Worm (Caenorhabditis elegans) whole organism, L1 larva: Measurements from ENCODE around the gene nspg-1.

Source experiments
- C04F5.9 ChIP-seq: sonication (generic microtip); optimal IDR thresholded peaks from 2 replicates; lab custom pipeline; 2016; ENCODE audit warnings: missing genetic modification characterization, missing compliant biosample characterization
- C16A3.4 ChIP-seq: fragments of 150-350 bp; optimal IDR thresholded peaks from 2 replicates; lab custom pipeline; 2014; ENCODE audit warnings: missing biosample characterization, missing genetic modification characterization
- C34B4.2 ChIP-seq: sonication (generic microtip); optimal IDR thresholded peaks from 2 replicates; lab custom pipeline; 2017; ENCODE audit warnings: mild to moderate bottlenecking, missing genetic modification characterization, missing compliant biosample characterization
- F16B12.6 ChIP-seq: fragments of 150-350 bp; optimal IDR thresholded peaks from 2 replicates; lab custom pipeline; 2014; ENCODE audit warnings: missing biosample characterization, missing genetic modification characterization
- alr-1 ChIP-seq: fragments of 200-800 bp; sonication (Bioruptor generic); optimal IDR thresholded peaks from 2 replicates; lab custom pipeline; 2018; ENCODE audit warnings: borderline replicate concordance, mild to moderate bottlenecking, missing genetic modification characterization, missing compliant biosample characterization
- blmp-1 ChIP-seq: fragments of 150-350 bp; optimal IDR thresholded peaks from 2 replicates; lab custom pipeline; 2014; ENCODE audit warnings: missing biosample characterization, missing genetic modification characterization
- ceh-63 ChIP-seq: fragments of 200-800 bp; sonication (Bioruptor generic); optimal IDR thresholded peaks from 2 replicates; lab custom pipeline; 2018; ENCODE audit warnings: mild to moderate bottlenecking, missing genetic modification characterization, missing compliant biosample characterization
- ceh-82 ChIP-seq, 3 experiments: fragments of 150-350 bp in 1 of 3; sonication (generic microtip) in 2 of 3; optimal IDR thresholded peaks; 2 replicates each; lab custom pipeline; 2014 to 2017; ENCODE audit warnings: missing biosample characterization in 3 of 3, missing genetic modification characterization in 3 of 3
- ceh-90 ChIP-seq: sonication (generic microtip); optimal IDR thresholded peaks from 2 replicates; lab custom pipeline; 2016; ENCODE audit warnings: missing genetic modification characterization, missing compliant biosample characterization
- ces-1 ChIP-seq: fragments of 150-350 bp; optimal IDR thresholded peaks from 2 replicates; lab custom pipeline; 2014; ENCODE audit warnings: missing biosample characterization, missing genetic modification reagents, missing genetic modification characterization
- dpl-1 ChIP-seq, 3 experiments: fragments of 150-350 bp in 2 of 3; sonication (generic microtip) in 1 of 3; optimal IDR thresholded peaks; 2 replicates each; lab custom pipeline; 2014 to 2017; ENCODE audit warnings: missing biosample characterization in 3 of 3, missing genetic modification characterization in 3 of 3, missing genetic modification reagents in 3 of 3
- efl-3 ChIP-seq: fragments of 200-800 bp; sonication (Bioruptor generic); optimal IDR thresholded peaks from 2 replicates; lab custom pipeline; 2018; ENCODE audit warnings: mild to moderate bottlenecking, missing genetic modification characterization, missing compliant biosample characterization
- egl-13 ChIP-seq: sonication (generic microtip); optimal IDR thresholded peaks from 2 replicates; lab custom pipeline; 2016; ENCODE audit warnings: missing genotype, missing genetic modification reagents, missing genetic modification characterization, missing compliant biosample characterization
- egl-27 ChIP-seq, 2 experiments: fragments of 150-350 bp in 1 of 2; sonication (generic microtip); optimal IDR thresholded peaks; 3 replicates each; lab custom pipeline; 2017 to 2018; ENCODE audit warnings: missing biosample characterization in 2 of 2, missing genetic modification characterization in 2 of 2, missing genetic modification reagents in 2 of 2
- elt-2 ChIP-seq: sonication (generic microtip); optimal IDR thresholded peaks from 2 replicates; lab custom pipeline; 2016; ENCODE audit warnings: missing genetic modification characterization, mild to moderate bottlenecking, inconsistent platforms, missing compliant biosample characterization, missing genetic modification reagents
- fkh-8 ChIP-seq: sonication (generic microtip); optimal IDR thresholded peaks from 2 replicates; lab custom pipeline; 2016; ENCODE audit warnings: mild to moderate bottlenecking, missing genetic modification characterization, missing compliant biosample characterization
- fos-1 ChIP-seq: fragments of 150-350 bp; optimal IDR thresholded peaks from 2 replicates; lab custom pipeline; 2014; ENCODE audit warnings: missing biosample characterization, missing genetic modification characterization
- grh-1 ChIP-seq: fragments of 200-800 bp; sonication (Bioruptor generic); IDR thresholded peaks from 2 replicates; pipeline ENCODE4 v1.3.6; 2022; ENCODE audit warnings: missing genetic modification reagents, missing genetic modification characterization, missing compliant biosample characterization
- hlh-17 ChIP-seq: fragments of 200-800 bp; sonication (Bioruptor generic); optimal IDR thresholded peaks from 2 replicates; lab custom pipeline; 2018; ENCODE audit warnings: missing genetic modification characterization, mild to moderate bottlenecking, missing compliant biosample characterization, moderate library complexity, borderline replicate concordance
- hlh-4 ChIP-seq: sonication (generic microtip); optimal IDR thresholded peaks from 2 replicates; lab custom pipeline; 2016; ENCODE audit warnings: mild to moderate bottlenecking, missing genetic modification characterization, missing compliant biosample characterization
- irx-1 ChIP-seq: sonication (generic microtip); optimal IDR thresholded peaks from 2 replicates; lab custom pipeline; 2016; ENCODE audit warnings: missing genetic modification characterization, missing compliant biosample characterization
- isw-1 ChIP-seq: fragments of 200-800 bp; sonication (Bioruptor generic); IDR thresholded peaks from 2 replicates; pipeline ENCODE4 v1.3.6; 2022; ENCODE audit warnings: missing genetic modification characterization, missing compliant biosample characterization
- jun-1 ChIP-seq: fragments of 150-350 bp; optimal IDR thresholded peaks from 2 replicates; lab custom pipeline; 2014; ENCODE audit warnings: missing biosample characterization, missing genetic modification reagents, missing genetic modification characterization
- lin-13 ChIP-seq: fragments of 150-350 bp; optimal IDR thresholded peaks from 2 replicates; lab custom pipeline; 2014; ENCODE audit warnings: missing biosample characterization, missing genetic modification reagents, missing genetic modification characterization
- lin-14 ChIP-seq: fragments of 200-800 bp; sonication (Bioruptor generic); optimal IDR thresholded peaks from 2 replicates; lab custom pipeline; 2018; ENCODE audit warnings: mild to moderate bottlenecking, missing genetic modification characterization, moderate library complexity, missing compliant biosample characterization
- lin-35 ChIP-seq, 2 experiments: fragments of 150-350 bp; optimal IDR thresholded peaks; 2 replicates each; lab custom pipeline; 2014; ENCODE audit warnings: missing biosample characterization in 2 of 2, missing genetic modification characterization in 2 of 2, missing genetic modification reagents in 2 of 2
- mab-9 ChIP-seq: fragments of 200-800 bp; sonication (Bioruptor generic); IDR thresholded peaks from 2 replicates; pipeline ENCODE4 v1.3.6; 2022; ENCODE audit warnings: missing genetic modification reagents, missing genetic modification characterization, missing compliant biosample characterization
- mep-1 ChIP-seq: fragments of 150-350 bp; optimal IDR thresholded peaks from 2 replicates; lab custom pipeline; 2014; ENCODE audit warnings: missing biosample characterization, missing genetic modification characterization
- nhr-11 ChIP-seq: fragments of 150-350 bp; optimal IDR thresholded peaks from 2 replicates; lab custom pipeline; 2014; ENCODE audit warnings: missing biosample characterization, missing genetic modification characterization
- nhr-20 ChIP-seq: sonication (generic microtip); optimal IDR thresholded peaks from 2 replicates; lab custom pipeline; 2016; ENCODE audit warnings: mild to moderate bottlenecking, missing genetic modification characterization, missing compliant biosample characterization
- nhr-77 ChIP-seq: fragments of 150-350 bp; optimal IDR thresholded peaks from 2 replicates; lab custom pipeline; 2014; ENCODE audit warnings: missing biosample characterization, missing genetic modification characterization
- nhr-85 ChIP-seq: sonication (generic microtip); peaks from one replicate; lab custom pipeline; 2016; ENCODE audit warnings: missing genetic modification characterization, inconsistent platforms, missing compliant biosample characterization
- nhr-90 ChIP-seq: sonication (generic microtip); optimal IDR thresholded peaks from 2 replicates; lab custom pipeline; 2016; ENCODE audit warnings: mild to moderate bottlenecking, missing genetic modification characterization, missing compliant biosample characterization; ENCODE audit not compliant: poor library complexity
- pag-3 ChIP-seq: sonication (generic microtip); optimal IDR thresholded peaks from 2 replicates; lab custom pipeline; 2017; ENCODE audit warnings: missing genetic modification characterization, mild to moderate bottlenecking, missing compliant biosample characterization, antibody characterized with exemption, borderline replicate concordance; ENCODE audit not compliant: insufficient read depth
- pqm-1 ChIP-seq: sonication (generic microtip); optimal IDR thresholded peaks from 3 replicates; lab custom pipeline; 2017; ENCODE audit warnings: missing biosample characterization, missing genetic modification characterization
- skn-1 ChIP-seq: fragments of 150-350 bp; optimal IDR thresholded peaks from 2 replicates; lab custom pipeline; 2014; ENCODE audit warnings: missing biosample characterization, missing genetic modification characterization
- snu-23 ChIP-seq: sonication (generic microtip); optimal IDR thresholded peaks from 2 replicates; lab custom pipeline; 2016; ENCODE audit warnings: missing genetic modification characterization, missing compliant biosample characterization
- tbx-2 ChIP-seq: sonication (generic microtip); optimal IDR thresholded peaks from 2 replicates; lab custom pipeline; 2016; ENCODE audit warnings: missing genetic modification characterization, missing compliant biosample characterization
- unc-30 ChIP-seq: sonication (generic microtip); optimal IDR thresholded peaks from 2 replicates; lab custom pipeline; 2017; ENCODE audit warnings: missing biosample characterization, missing genetic modification characterization
- unc-86 ChIP-seq: sonication (generic microtip); optimal IDR thresholded peaks from 2 replicates; lab custom pipeline; 2016; ENCODE audit warnings: missing genetic modification characterization, missing compliant biosample characterization
- unc-98 ChIP-seq: fragments of 200-800 bp; sonication (Bioruptor generic); IDR thresholded peaks from 2 replicates; pipeline ENCODE4 v1.3.6; 2022; ENCODE audit warnings: missing genetic modification characterization, missing compliant biosample characterization
- zag-1 ChIP-seq: fragments of 150-350 bp; optimal IDR thresholded peaks from 2 replicates; lab custom pipeline; 2014; ENCODE audit warnings: missing biosample characterization, missing genetic modification characterization
- zip-4 ChIP-seq: fragments of 200-800 bp; sonication (Bioruptor generic); optimal IDR thresholded peaks from 2 replicates; lab custom pipeline; 2018; ENCODE audit warnings: mild to moderate bottlenecking, missing genetic modification characterization, moderate library complexity, missing compliant biosample characterization
- ztf-11 ChIP-seq, 2 experiments: sonication (generic microtip); optimal IDR thresholded peaks; 2 replicates each; lab custom pipeline; 2016 to 2017; ENCODE audit warnings: missing genetic modification characterization in 2 of 2, missing biosample characterization in 1 of 2, missing compliant biosample characterization in 1 of 2

nspg-1 gene

DNA sequence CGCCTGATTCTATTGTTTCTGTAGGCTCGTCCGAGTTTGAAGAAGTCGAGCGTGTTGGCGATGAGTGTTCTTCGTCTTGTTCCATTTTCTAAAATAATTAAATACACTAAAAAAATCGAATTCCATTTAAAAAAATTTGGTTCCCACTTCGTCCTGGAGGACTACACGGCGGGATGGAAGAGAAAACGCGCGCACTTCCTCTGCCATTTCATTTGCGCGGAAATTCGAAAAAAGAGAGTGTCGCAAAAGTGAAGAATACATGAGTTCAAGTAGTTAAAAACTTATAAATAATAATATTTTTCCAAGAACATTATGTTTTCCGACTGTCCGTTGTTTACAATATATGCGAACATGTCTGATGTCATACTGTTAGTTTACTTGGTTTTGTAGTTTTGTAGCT is 2.1 kb upstream of the nspg-1 start, which contains the start of gene T07F10.3 (continued):
- TF ChIP-seq nhr-77 (tag; lab: Kevin White, UChicago) (peak; percentile 46), mep-1 (tag; lab: Kevin White, UChicago) (peak; percentile 88), nhr-20 (tag; lab: Kevin White, UChicago) (peak; percentile 96), hlh-4 (tag; lab: Kevin White, UChicago) (peak; percentile 93), irx-1 (tag; lab: Kevin White, UChicago) (peak; percentile 99), pqm-1 (tag; lab: Kevin White, UChicago) (no peak), ces-1 (GFP tag; lab: Kevin White, UChicago) (no peak), zag-1 (no peak), blmp-1 (peak; percentile 76), unc-30 (tag; lab: Kevin White, UChicago) (no peak), unc-86 (tag; lab: Kevin White, UChicago) (peak; percentile 93), egl-13 (tag; lab: Kevin White, UChicago) (peak; percentile 98), elt-2 (tag; lab: Kevin White, UChicago) (peak; percentile 92), fkh-8 (peak; percentile 90), hlh-17 (GFP tag; lab: Kevin White, UChicago) (peak; percentile 95), jun-1 (tag; lab: Kevin White, UChicago) (peak; percentile 73), fos-1 (tag; lab: Kevin White, UChicago) (peak; percentile 67), alr-1 (tag; lab: Kevin White, UChicago) (no peak), tbx-2 (tag; lab: Kevin White, UChicago) (peak; percentile 98), unc-98 (GFP tag; lab: Robert Waterston, UW) (peak; percentile 90), F16B12.6 (peak; percentile 55), lin-13 (GFP tag; lab: Kevin White, UChicago) (peak; percentile 80), efl-3 (peak; percentile 90), C04F5.9 (tag; lab: Kevin White, UChicago) (peak; percentile 95), lin-14 (GFP tag; lab: Kevin White, UChicago) (peak; percentile 94), nhr-90 (tag; lab: Kevin White, UChicago) (peak; percentile 98), C16A3.4 (tag; lab: Kevin White, UChicago) (peak; percentile 77), skn-1 (tag; lab: Kevin White, UChicago) (peak; percentile 88), pag-3 (tag; lab: Kevin White, UChicago) (no peak), isw-1 (GFP tag; lab: Robert Waterston, UW) (peak; percentile 92), nhr-85 (tag; lab: Kevin White, UChicago) (peak; percentile 99), ceh-90 (tag; lab: Kevin White, UChicago) (peak; percentile 100), C34B4.2 (no peak), mab-9 (peak; percentile 91), ceh-82 (tag; optimal IDR thresholded peaks at IDR 0.05; lab: Kevin White, UChicago) (peak; percentile 85 to 92 (median 91)), grh-1 (GFP tag; lab: Robert Waterston, UW) (peak; percentile 91), lin-35 (GFP tag; optimal IDR thresholded peaks at IDR 0.05; lab: Kevin White, UChicago) (peak; percentile 98 to 99), zip-4 (GFP tag; lab: Kevin White, UChicago) (peak; percentile 90), nhr-11 (tag; lab: Kevin White, UChicago) (peak; percentile 71), ceh-63 (GFP tag; lab: Kevin White, UChicago) (peak; percentile 88), egl-27 (tag; optimal IDR thresholded peaks at IDR 0.05; lab: Kevin White, UChicago) (no peak), snu-23 (GFP tag; lab: Kevin White, UChicago) (peak; percentile 94), dpl-1 (GFP tag; optimal IDR thresholded peaks at IDR 0.05; lab: Kevin White, UChicago) (peak; percentile 96 to 98 (median 98)), ztf-11 (tag; optimal IDR thresholded peaks at IDR 0.05; lab: Kevin White, UChicago) (peak in 1 of 2 experiments; percentile 99)
